Worm (Caenorhabditis elegans): Measurements from ENCODE around the gene Y44A6D.3.
A peak's percentile ranks its signal among the peaks of the same experiment; 100 is the strongest.

Y44A6D.3 gene

DNA sequence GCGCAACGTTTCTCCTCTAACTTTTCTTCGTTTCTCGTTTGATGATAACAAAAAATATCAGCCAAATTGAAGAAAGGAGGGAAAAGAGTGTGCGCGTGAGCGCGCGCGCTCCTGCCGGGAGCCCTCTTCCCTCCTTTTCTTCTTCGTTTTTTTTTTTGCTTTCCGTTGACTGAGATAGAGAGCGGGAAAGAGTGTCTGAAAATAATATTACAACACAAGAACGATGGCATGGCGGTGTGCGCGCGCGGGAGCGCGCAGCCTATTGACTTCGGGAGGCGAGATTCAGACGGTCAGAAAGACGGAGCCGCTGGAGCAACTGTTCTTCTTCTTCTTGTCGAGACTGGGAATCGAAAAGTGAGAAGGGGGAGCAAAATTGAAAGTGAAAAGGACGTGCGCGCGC is 1.5 kb upstream of the Y44A6D.3 start (continued):
- TF ChIP-seq lin-1 (GFP tag; IDR thresholded peaks at IDR 0.05) (0 out of 2 replicates have a peak, but pooled peaks have one; percentile 29), zfp-3 (GFP tag; conservative IDR thresholded peaks at IDR 0.05) (no peak), nhr-48 (tag; optimal IDR thresholded peaks at IDR 0.05) (no peak), rbr-2 (tag; optimal IDR thresholded peaks at IDR 0.05) (peak; percentile 9), saeg-2 (GFP tag; IDR thresholded peaks at IDR 0.05) (no peak), ceh-28 (tag; optimal IDR thresholded peaks at IDR 0.05) (no peak), nhr-11 (tag; optimal IDR thresholded peaks at IDR 0.05) (peak; percentile 59), hmg-1.1 (GFP tag; IDR thresholded peaks at IDR 0.05) (0 out of 2 replicates have a peak, but pooled peaks have one; percentile 21), arid-1 (GFP tag; conservative IDR thresholded peaks at IDR 0.05) (no peak), hif-1 (tag; optimal IDR thresholded peaks at IDR 0.05) (peak in 1 of 2 experiments; percentile 73), fkh-10 (GFP tag; optimal IDR thresholded peaks at IDR 0.05) (no peak)

DNA sequence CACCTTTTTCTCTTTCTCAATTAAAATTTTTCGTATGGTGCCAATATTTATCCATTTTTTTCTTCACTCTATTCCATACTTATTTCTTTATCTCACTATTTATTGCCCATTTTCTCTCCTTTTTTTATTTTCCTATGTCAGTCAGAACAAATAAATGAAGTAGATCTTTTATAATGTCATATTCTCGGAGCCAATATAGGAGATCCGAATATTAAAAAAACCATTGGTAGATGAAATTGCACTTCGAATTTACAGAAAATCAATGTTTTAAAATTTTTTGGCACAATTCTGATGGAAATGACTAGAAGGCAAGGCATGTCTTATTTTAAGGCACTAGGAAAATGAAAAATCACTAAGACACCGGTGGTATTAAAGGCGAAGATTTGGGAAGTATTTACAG is 1.6 kb downstream of the Y44A6D.3 start:
- TF ChIP-seq Y75B8A.6 (GFP tag; IDR thresholded peaks at IDR 0.05) (no peak), nhr-11 (tag; optimal IDR thresholded peaks at IDR 0.05) (no peak), dve-1 (tag; optimal IDR thresholded peaks at IDR 0.05; ENCODE audit: insufficient read depth) (peak; percentile 5), zag-1 (tag; optimal IDR thresholded peaks at IDR 0.05) (peak; percentile 30), nhr-102 (tag; optimal IDR thresholded peaks at IDR 0.05) (no peak), mep-1 (tag; optimal IDR thresholded peaks at IDR 0.05) (peak; percentile 9), aha-1 (tag) (peak; percentile 90), T20F7.1 (GFP tag; optimal IDR thresholded peaks at IDR 0.05) (peak; percentile 3)

DNA sequence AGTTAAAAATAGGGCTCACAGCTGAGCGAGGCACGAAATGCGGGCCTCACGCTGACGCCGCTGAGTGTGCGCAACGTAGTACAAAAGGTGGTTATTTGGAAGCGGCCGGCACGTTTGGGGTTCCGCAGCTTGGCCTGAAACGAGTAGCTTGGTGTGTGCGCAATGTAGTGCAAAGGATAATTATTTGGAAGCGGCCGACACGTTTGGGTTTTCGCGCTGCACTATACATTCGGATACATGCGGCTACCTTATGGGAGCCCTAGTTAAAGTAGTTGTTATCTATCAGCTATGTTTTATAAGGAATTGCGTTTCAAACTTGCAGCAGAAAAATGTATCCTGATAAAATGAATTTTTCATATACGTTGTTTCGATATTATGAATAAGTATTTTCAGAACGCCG is 2.2 kb downstream of the Y44A6D.3 start, which contains the start of gene Y44A6D.1:
Gene Y44A6D.1 (minus strand): TSS at position 23 of the 400 bp plus-strand sequence.
- TF ChIP-seq lin-15B (tag; optimal IDR thresholded peaks at IDR 0.05) = no peak
- TF ChIP-seq nhr-48 (tag; optimal IDR thresholded peaks at IDR 0.05) = no peak
- no peak for TF ChIP-seq ZK546.5 (tag; optimal IDR thresholded peaks at IDR 0.05)
- 0 out of 2 replicates have a peak, but pooled peaks have one; percentile 7 for TF ChIP-seq dmd-6 (GFP tag; IDR thresholded peaks at IDR 0.05)
- TF ChIP-seq zfp-3 (GFP tag; conservative IDR thresholded peaks at IDR 0.05) = no peak
- TF ChIP-seq lin-1 (GFP tag; IDR thresholded peaks at IDR 0.05) = no peak
- no peak for TF ChIP-seq dpl-1 (GFP tag; optimal IDR thresholded peaks at IDR 0.05)
- no peak for TF ChIP-seq ceh-20 (GFP tag; IDR thresholded peaks at IDR 0.05)
- no peak for TF ChIP-seq snpc-1.2 (GFP tag; IDR thresholded peaks at IDR 0.05)
- TF ChIP-seq ztf-11 (tag; optimal IDR thresholded peaks at IDR 0.05) = no peak
- no peak for TF ChIP-seq ceh-62 (tag; optimal IDR thresholded peaks at IDR 0.05)
- TF ChIP-seq daf-16 (GFP tag; optimal IDR thresholded peaks at IDR 0.05) = no peak
- TF ChIP-seq daf-16 (tag; optimal IDR thresholded peaks at IDR 0.05) = no peak
- TF ChIP-seq zag-1 (tag; optimal IDR thresholded peaks at IDR 0.05) = no peak
- no peak for TF ChIP-seq nhr-42 (GFP tag; IDR thresholded peaks at IDR 0.05)
- no peak for TF ChIP-seq F26F4.8 (GFP tag; conservative IDR thresholded peaks at IDR 0.05)
- TF ChIP-seq snpc-4 (tag; optimal IDR thresholded peaks at IDR 0.05) = no peak
- 0 out of 2 replicates have a peak, but pooled peaks have one; percentile 5 for TF ChIP-seq lin-38 (GFP tag; IDR thresholded peaks at IDR 0.05)
- no peak for TF ChIP-seq php-3 (GFP tag; IDR thresholded peaks at IDR 0.05)
- TF ChIP-seq aha-1 (tag) = peak; percentile 84
- no peak for TF ChIP-seq hif-1 (tag; optimal IDR thresholded peaks at IDR 0.05)
- TF ChIP-seq tra-1 (GFP tag; IDR thresholded peaks at IDR 0.05) = no peak
- peak; percentile 37; the same call in 1 of the 2 replicates for TF ChIP-seq set-16 (GFP tag; IDR thresholded peaks at IDR 0.05)
- TF ChIP-seq zip-11 (GFP tag; IDR thresholded peaks at IDR 0.05) = no peak
- TF ChIP-seq lim-7 (GFP tag; IDR thresholded peaks at IDR 0.05) = no peak
- 0 out of 2 replicates have a peak, but pooled peaks have one; percentile 39 for TF ChIP-seq egl-43 (GFP tag; IDR thresholded peaks at IDR 0.05)
- TF ChIP-seq nhr-77 (tag; optimal IDR thresholded peaks at IDR 0.05) = no peak
- no peak for TF ChIP-seq ceh-82 (tag; optimal IDR thresholded peaks at IDR 0.05)
- TF ChIP-seq T26A8.4 (GFP tag; IDR thresholded peaks at IDR 0.05) = no peak
- TF ChIP-seq T20F7.1 (GFP tag; optimal IDR thresholded peaks at IDR 0.05) = no peak
- no peak for TF ChIP-seq ama-1 (optimal IDR thresholded peaks at IDR 0.05)
- TF ChIP-seq nhr-102 (tag; optimal IDR thresholded peaks at IDR 0.05) = no peak
- no peak for TF ChIP-seq F37D6.2 (tag; optimal IDR thresholded peaks at IDR 0.05)

All from whole organism, L4 larva.